Worm (Caenorhabditis elegans) whole organism, midembryonic: ENCODE results near the gene hmg-11.

Source experiments
- T22C8.4 ChIP-seq: fragments of 200-800 bp; sonication (Bioruptor generic); IDR thresholded peaks from 2 replicates; pipeline ENCODE4 v1.3.6; 2022; ENCODE audit warnings: missing genetic modification characterization, missing compliant biosample characterization
- cog-1 ChIP-seq: sonication (generic microtip); optimal IDR thresholded peaks from 2 replicates; lab custom pipeline; 2016; ENCODE audit warnings: missing genetic modification characterization, missing compliant biosample characterization
- flt-1 ChIP-seq: fragments of 200-800 bp; sonication (Bioruptor generic); IDR thresholded peaks from 2 replicates; pipeline ENCODE4 v1.3.6; 2022; ENCODE audit warnings: missing genetic modification characterization, missing compliant biosample characterization
- klf-2 ChIP-seq: fragments of 200-800 bp; sonication (Bioruptor generic); conservative IDR thresholded peaks from 2 replicates; pipeline ENCODE4 v1.3.6; 2022; ENCODE audit warnings: missing genetic modification reagents, missing genetic modification characterization, missing compliant biosample characterization
- med-1 ChIP-seq: sonication (generic microtip); optimal IDR thresholded peaks from 2 replicates; lab custom pipeline; 2017; ENCODE audit warnings: missing genetic modification characterization, mild to moderate bottlenecking, missing compliant biosample characterization, antibody characterized with exemption, missing genetic modification reagents; ENCODE audit not compliant: insufficient read depth
- ref-1 ChIP-seq: fragments of 200-800 bp; sonication (Bioruptor generic); conservative IDR thresholded peaks from 2 replicates; pipeline ENCODE4 v1.3.6; 2022; ENCODE audit warnings: missing genetic modification reagents, missing genetic modification characterization, missing compliant biosample characterization
- tab-1 ChIP-seq: fragments of 200-800 bp; sonication (Bioruptor generic); IDR thresholded peaks from 2 replicates; pipeline ENCODE4 v1.3.6; 2022; ENCODE audit warnings: missing genetic modification characterization, missing compliant biosample characterization
- ztf-23 ChIP-seq: fragments of 200-800 bp; sonication (Bioruptor generic); IDR thresholded peaks from 2 replicates; pipeline ENCODE4 v1.3.6; 2022; ENCODE audit warnings: missing genetic modification reagents, missing genetic modification characterization, missing compliant biosample characterization
- ztf-29 ChIP-seq: fragments of 200-800 bp; sonication (Bioruptor generic); IDR thresholded peaks from 2 replicates; pipeline ENCODE4 v1.3.6; 2022; ENCODE audit warnings: missing genetic modification reagents, missing genetic modification characterization, missing compliant biosample characterization

DNA sequence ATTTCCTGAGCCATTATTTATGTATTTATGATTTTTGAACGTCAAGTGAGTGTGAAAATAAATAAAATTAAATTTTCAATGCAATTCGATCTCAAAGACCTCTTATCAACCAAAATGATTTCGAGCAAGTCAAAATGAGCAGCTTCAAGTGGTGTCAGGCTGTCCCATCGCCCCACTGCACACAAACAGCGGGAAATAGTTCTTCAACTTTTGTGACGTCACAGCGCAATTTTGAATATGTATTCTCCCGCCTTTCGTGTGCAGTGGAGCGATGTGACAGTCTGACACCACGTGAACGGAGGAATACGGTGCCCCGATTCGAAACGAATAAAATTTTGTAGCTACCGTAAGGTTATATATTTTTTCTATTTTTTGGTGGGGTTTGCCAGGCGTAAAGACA, 785 bp downstream of the hmg-11 start:
- TF ChIP-seq klf-2 (GFP tag; lab: Robert Waterston, UW) (no peak), T22C8.4 (no peak), ref-1 (GFP tag; lab: Robert Waterston, UW) (no peak), cog-1 (tag; lab: Kevin White, UChicago) (no peak), flt-1 (no peak), med-1 (no peak), ztf-23 (GFP tag; lab: Robert Waterston, UW) (no peak), ztf-29 (GFP tag; lab: Robert Waterston, UW) (no peak), tab-1 (GFP tag; lab: Robert Waterston, UW) (no peak)
